Worm (Caenorhabditis elegans) whole organism, L3 larva: ENCODE measurements around the gene H06H21.8.

ENCODE experiments used
- R02D3.7 ChIP-seq: fragments of 150-350 bp; optimal IDR thresholded peaks from 2 replicates; lab custom pipeline; 2014; ENCODE audit warnings: missing biosample characterization, missing genetic modification characterization
- ZK546.5 ChIP-seq: sonication (generic microtip); optimal IDR thresholded peaks from 2 replicates; lab custom pipeline; 2017; ENCODE audit warnings: missing biosample characterization, missing genetic modification characterization
- aly-2 ChIP-seq: fragments of 150-350 bp; optimal IDR thresholded peaks from 2 replicates; lab custom pipeline; 2014; ENCODE audit warnings: missing biosample characterization, missing genetic modification characterization
- ceh-82 ChIP-seq: fragments of 150-350 bp; optimal IDR thresholded peaks from 2 replicates; lab custom pipeline; 2014; ENCODE audit warnings: missing biosample characterization, missing genetic modification characterization
- ceh-9 ChIP-seq: sonication (generic microtip); optimal IDR thresholded peaks from 2 replicates; lab custom pipeline; 2018; ENCODE audit warnings: missing biosample characterization, missing genetic modification characterization
- daf-12 ChIP-seq: fragments of 150-350 bp; optimal IDR thresholded peaks from 2 replicates; lab custom pipeline; 2014; ENCODE audit warnings: missing biosample characterization, missing genetic modification reagents, missing genetic modification characterization
- egl-5 ChIP-seq: fragments of 150-350 bp; optimal IDR thresholded peaks from 2 replicates; lab custom pipeline; 2017; ENCODE audit warnings: missing biosample characterization, missing genetic modification reagents, missing genetic modification characterization, inconsistent platforms
- elt-1 ChIP-seq: fragments of 150-350 bp; optimal IDR thresholded peaks from 2 replicates; lab custom pipeline; 2014; ENCODE audit warnings: missing biosample characterization, missing genetic modification characterization
- elt-2 ChIP-seq: sonication (generic microtip); optimal IDR thresholded peaks from 2 replicates; lab custom pipeline; 2016; ENCODE audit warnings: missing genetic modification reagents, mild to moderate bottlenecking, missing genetic modification characterization, missing compliant biosample characterization
- eor-1 ChIP-seq, 2 experiments: fragments of 150-350 bp; optimal IDR thresholded peaks; 2 replicates each; lab custom pipeline; 2014 to 2018; ENCODE audit warnings: missing biosample characterization in 2 of 2, missing genetic modification characterization in 2 of 2
- fkh-10 ChIP-seq: sonication (generic microtip); optimal IDR thresholded peaks from 2 replicates; lab custom pipeline; 2017; ENCODE audit warnings: missing biosample characterization, missing genetic modification reagents, missing genetic modification characterization
- fkh-2 ChIP-seq: fragments of 150-350 bp; optimal IDR thresholded peaks from 2 replicates; lab custom pipeline; 2014; ENCODE audit warnings: missing biosample characterization, missing genetic modification reagents, missing genetic modification characterization
- fos-1 ChIP-seq: fragments of 150-350 bp; optimal IDR thresholded peaks from 2 replicates; lab custom pipeline; 2014; ENCODE audit warnings: missing biosample characterization, missing genetic modification characterization
- hmg-11 ChIP-seq: sonication (generic microtip); optimal IDR thresholded peaks from 2 replicates; lab custom pipeline; 2016; ENCODE audit warnings: missing genetic modification characterization, missing compliant biosample characterization
- lin-15B ChIP-seq: fragments of 150-350 bp; optimal IDR thresholded peaks from 2 replicates; lab custom pipeline; 2014; ENCODE audit warnings: missing biosample characterization, missing genetic modification characterization
- lin-39 ChIP-seq: fragments of 150-350 bp; optimal IDR thresholded peaks from 2 replicates; lab custom pipeline; 2018; ENCODE audit warnings: missing biosample characterization, missing genetic modification reagents, missing genetic modification characterization
- mml-1 ChIP-seq: fragments of 150-350 bp; sonication (generic microtip); optimal IDR thresholded peaks from 3 replicates; lab custom pipeline; 2014; ENCODE audit warnings: missing biosample characterization, missing genetic modification characterization
- nfya-1 ChIP-seq: sonication (generic microtip); optimal IDR thresholded peaks from 2 replicates; lab custom pipeline; 2017; ENCODE audit warnings: missing genetic modification characterization, mild to moderate bottlenecking, missing compliant biosample characterization, antibody characterized with exemption, moderate library complexity; ENCODE audit not compliant: insufficient read depth
- nhr-12 ChIP-seq: fragments of 150-350 bp; optimal IDR thresholded peaks from 2 replicates; lab custom pipeline; 2014; ENCODE audit warnings: missing biosample characterization, missing genetic modification characterization
- nhr-23 ChIP-seq: fragments of 150-350 bp; optimal IDR thresholded peaks from 2 replicates; lab custom pipeline; 2014; ENCODE audit warnings: missing biosample characterization, missing genetic modification reagents, missing genetic modification characterization
- nhr-25 ChIP-seq: sonication (generic microtip); optimal IDR thresholded peaks from 2 replicates; lab custom pipeline; 2017; ENCODE audit warnings: missing biosample characterization, missing genetic modification characterization
- nhr-28 ChIP-seq: fragments of 150-350 bp; optimal IDR thresholded peaks from 2 replicates; lab custom pipeline; 2014; ENCODE audit warnings: missing biosample characterization, missing genetic modification characterization
- nhr-43 ChIP-seq: sonication (generic microtip); optimal IDR thresholded peaks from 2 replicates; lab custom pipeline; 2016; ENCODE audit warnings: mild to moderate bottlenecking, missing genetic modification characterization, missing compliant biosample characterization; ENCODE audit not compliant: poor library complexity, severe bottlenecking
- nhr-76 ChIP-seq: fragments of 150-350 bp; sonication (generic microtip); optimal IDR thresholded peaks from 5 replicates; lab custom pipeline; 2014; ENCODE audit warnings: missing biosample characterization, missing genetic modification characterization
- nhr-77 ChIP-seq: fragments of 150-350 bp; optimal IDR thresholded peaks from 2 replicates; lab custom pipeline; 2014; ENCODE audit warnings: missing biosample characterization, missing genetic modification characterization
- pha-4 ChIP-seq: fragments of 150-350 bp; optimal IDR thresholded peaks from 2 replicates; lab custom pipeline; 2014; ENCODE audit warnings: missing biosample characterization, missing genetic modification reagents, missing genetic modification characterization
- pqm-1 ChIP-seq: fragments of 150-350 bp; optimal IDR thresholded peaks from 2 replicates; lab custom pipeline; 2017; ENCODE audit warnings: missing biosample characterization, missing genetic modification characterization, inconsistent platforms
- skn-1 ChIP-seq: fragments of 150-350 bp; optimal IDR thresholded peaks from 2 replicates; lab custom pipeline; 2014; ENCODE audit warnings: missing biosample characterization, missing genetic modification characterization
- snpc-4 ChIP-seq: fragments of 150-350 bp; optimal IDR thresholded peaks from 2 replicates; lab custom pipeline; 2014; ENCODE audit warnings: missing biosample characterization, missing genetic modification characterization
- tbx-2 ChIP-seq: sonication (generic microtip); optimal IDR thresholded peaks from 2 replicates; lab custom pipeline; 2016; ENCODE audit warnings: mild to moderate bottlenecking, missing genetic modification characterization, missing compliant biosample characterization
- unc-39 ChIP-seq: sonication (generic microtip); optimal IDR thresholded peaks from 4 replicates; lab custom pipeline; 2017; ENCODE audit warnings: missing biosample characterization, missing genetic modification characterization
- unc-62 ChIP-seq: fragments of 150-350 bp; sonication (generic microtip); optimal IDR thresholded peaks from 4 replicates; lab custom pipeline; 2014; ENCODE audit warnings: missing biosample characterization, missing genetic modification reagents, missing genetic modification characterization
- zag-1 ChIP-seq: fragments of 150-350 bp; optimal IDR thresholded peaks from 2 replicates; lab custom pipeline; 2014; ENCODE audit warnings: missing biosample characterization, missing genetic modification characterization
- ztf-11 ChIP-seq: fragments of 150-350 bp; optimal IDR thresholded peaks from 2 replicates; lab custom pipeline; 2014; ENCODE audit warnings: missing biosample characterization, missing genetic modification characterization

The H06H21.8 gene

DNA sequence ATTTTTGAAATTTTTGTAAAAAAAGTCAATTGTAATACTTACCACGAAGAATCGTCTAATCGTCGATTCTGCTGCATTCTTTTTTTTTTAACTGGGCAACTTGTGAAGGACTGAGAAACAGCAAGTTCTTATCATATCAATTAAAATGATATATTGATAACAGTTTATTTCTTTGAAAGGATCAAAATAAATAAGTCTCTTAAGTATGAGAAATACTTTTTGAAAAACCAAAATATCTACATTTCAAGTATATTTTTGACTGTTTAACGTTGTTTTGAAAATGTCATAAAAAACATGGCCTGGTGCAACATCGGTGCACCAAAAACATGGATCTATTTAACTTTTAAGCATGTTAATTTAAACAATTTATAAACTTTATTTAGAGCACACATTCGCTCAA is 35.3 kb upstream of the H06H21.8 start, which contains the start of gene Y17G9A.2:
Gene Y17G9A.2 (minus strand): TSS at position 101 of the 400 bp plus-strand sequence.
- TF ChIP-seq pqm-1 (tag; lab: Kevin White, UChicago) (no peak), fos-1 (tag; lab: Kevin White, UChicago) (no peak), ceh-9 (tag; lab: Kevin White, UChicago) (no peak), egl-5 (tag; lab: Kevin White, UChicago) (no peak), ceh-82 (tag; lab: Kevin White, UChicago) (no peak), nfya-1 (tag; lab: Kevin White, UChicago) (no peak)

DNA sequence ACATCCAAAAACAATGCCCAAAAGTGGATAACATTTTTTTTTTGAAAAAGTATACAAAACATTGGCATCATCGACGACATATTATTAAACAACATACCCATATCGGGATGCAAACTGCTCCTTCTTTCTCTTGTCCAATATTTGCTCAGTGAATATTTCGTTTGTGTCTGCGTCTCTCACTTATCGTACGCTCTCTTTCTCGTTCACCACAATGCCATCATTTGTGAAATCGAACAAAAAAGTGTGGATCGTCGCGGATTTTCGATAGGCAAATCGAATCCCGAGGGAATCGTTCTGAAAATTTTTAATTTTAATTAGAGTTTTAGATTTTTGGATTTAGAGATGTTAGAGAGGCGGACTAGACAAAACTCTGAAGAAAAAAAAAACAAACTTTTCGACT is 25.9 kb upstream of the H06H21.8 start, which contains the start of gene tat-2:
Gene tat-2 (minus strand): TSS at position 101 of the 400 bp plus-strand sequence.
- TF ChIP-seq mml-1 (tag; lab: Kevin White, UChicago) (no peak), pha-4 (peak; percentile 58)

DNA sequence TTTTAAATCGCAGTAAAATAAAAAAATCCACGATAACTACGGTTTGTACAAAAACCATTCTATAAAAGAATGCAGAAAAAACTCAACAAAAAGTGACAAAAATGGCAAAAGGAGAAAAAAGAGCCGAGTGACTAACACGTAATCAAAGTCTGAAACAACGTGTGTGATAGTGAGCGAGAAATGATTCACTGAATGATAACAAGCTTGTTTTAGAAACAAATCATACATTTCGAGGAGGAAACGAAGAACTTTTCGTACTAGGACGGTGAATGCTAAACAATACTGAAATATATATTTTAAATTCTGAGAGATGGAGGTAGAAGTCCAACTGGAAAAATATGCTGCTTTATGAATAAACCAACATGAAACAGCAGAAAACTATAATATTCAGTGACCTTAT is 21.1 kb upstream of the H06H21.8 start:
- TF ChIP-seq unc-39 (no peak), zag-1 (tag; lab: Kevin White, UChicago) (no peak), ceh-9 (tag; lab: Kevin White, UChicago) (no peak), elt-2 (tag; lab: Kevin White, UChicago) (peak; percentile 61), pqm-1 (tag; lab: Kevin White, UChicago) (peak; percentile 65), hmg-11 (tag; lab: Kevin White, UChicago) (no peak), ztf-11 (no peak)

DNA sequence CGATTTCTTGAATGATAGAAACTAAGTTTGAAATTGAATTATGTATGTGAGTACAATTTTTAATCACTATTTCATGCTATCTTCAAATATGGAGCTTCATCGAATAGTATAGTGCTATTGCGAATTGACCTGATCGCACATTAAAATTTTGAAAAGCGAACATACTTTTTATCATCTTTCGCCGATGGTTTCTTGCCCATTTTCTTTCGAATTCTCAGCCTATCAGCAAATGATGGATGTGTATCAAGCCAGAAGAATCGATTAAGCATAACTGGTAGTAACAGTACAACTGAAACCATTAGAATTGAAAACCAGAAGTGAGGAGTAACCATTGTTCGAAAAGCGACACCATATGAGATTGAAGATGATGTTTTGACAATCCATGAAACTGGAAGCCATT is 8.7 kb upstream of the H06H21.8 start:
- no peak for TF ChIP-seq eor-1 (tag; optimal IDR thresholded peaks at IDR 0.05; lab: Kevin White, UChicago)
- TF ChIP-seq tbx-2 (tag; lab: Kevin White, UChicago), result no peak
- TF ChIP-seq, all 47 proteins: peak for 0

DNA sequence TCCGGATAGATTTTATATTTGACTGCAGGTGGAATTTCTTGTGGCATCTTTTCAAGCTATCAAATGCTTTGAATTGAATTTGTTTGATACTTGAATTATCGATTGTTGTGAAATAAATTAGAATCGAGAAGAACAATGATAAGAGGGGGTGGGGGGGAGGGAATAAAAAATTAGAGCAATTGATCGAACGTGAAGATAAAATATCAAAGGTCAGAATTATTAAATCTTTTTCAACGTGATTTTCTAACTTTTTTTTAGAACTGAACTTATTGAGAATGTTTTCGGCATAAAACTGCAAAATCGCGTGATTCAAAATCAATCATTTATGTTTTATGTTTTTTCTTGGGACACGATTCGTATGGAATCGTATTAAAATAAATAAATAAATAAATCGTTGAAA is 6.3 kb upstream of the H06H21.8 start, which contains the start of gene mpz-4:
Gene mpz-4 (minus strand): TSS at position 101 of the 400 bp plus-strand sequence.
- no peak for TF ChIP-seq nhr-28
- no peak for TF ChIP-seq pha-4

DNA sequence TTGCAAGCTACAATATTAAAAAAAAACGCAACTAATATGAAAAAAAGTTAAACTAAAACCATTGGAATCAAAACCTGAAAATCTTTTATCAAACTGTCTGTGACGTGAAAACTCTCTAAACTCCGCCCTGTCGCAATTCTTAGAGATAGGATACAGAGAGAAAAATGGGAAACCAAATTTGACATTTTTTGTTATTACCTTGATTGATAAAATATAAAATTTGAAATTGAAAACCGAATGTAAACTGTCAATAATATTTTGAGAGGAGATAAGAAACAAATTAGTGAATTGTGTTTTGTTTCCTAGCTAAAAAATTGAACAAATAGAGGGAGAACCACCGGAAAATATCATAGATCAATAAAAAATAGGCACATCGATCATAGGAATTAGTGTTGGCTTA is 912 bp upstream of the H06H21.8 start:
- TF ChIP-seq elt-2 (tag; lab: Kevin White, UChicago) (peak; percentile 69), nhr-43 (tag; lab: Kevin White, UChicago) (no peak), pqm-1 (tag; lab: Kevin White, UChicago) (peak; percentile 37)
- TF ChIP-seq, all 47 proteins: peak for 2

DNA sequence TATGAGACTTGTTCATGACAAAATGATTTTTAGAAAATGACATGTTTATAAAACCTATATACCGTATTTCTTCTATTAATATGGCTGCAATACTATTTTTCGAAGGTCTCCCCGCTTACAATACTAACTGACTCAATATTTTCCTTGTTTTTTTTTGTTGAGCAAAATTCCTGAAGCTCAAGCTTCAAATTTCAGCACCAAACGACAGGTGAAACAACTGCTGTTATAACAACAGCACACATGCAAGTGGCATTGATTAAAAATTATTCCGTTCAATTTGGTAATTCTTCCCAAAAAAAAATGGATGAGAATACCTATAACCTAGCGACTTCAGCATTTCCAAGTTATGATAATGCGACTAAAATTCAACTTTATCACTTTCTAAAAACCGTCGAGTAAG is 6.7 kb downstream of the H06H21.8 start, which contains the start of gene srw-94:
Gene srw-94 (plus strand): TSS at position 301 of the 400 bp plus-strand sequence.
- TF ChIP-seq nhr-28 (no peak), fkh-2 (no peak), ztf-11 (no peak), daf-12 (tag; lab: Kevin White, UChicago) (no peak)

DNA sequence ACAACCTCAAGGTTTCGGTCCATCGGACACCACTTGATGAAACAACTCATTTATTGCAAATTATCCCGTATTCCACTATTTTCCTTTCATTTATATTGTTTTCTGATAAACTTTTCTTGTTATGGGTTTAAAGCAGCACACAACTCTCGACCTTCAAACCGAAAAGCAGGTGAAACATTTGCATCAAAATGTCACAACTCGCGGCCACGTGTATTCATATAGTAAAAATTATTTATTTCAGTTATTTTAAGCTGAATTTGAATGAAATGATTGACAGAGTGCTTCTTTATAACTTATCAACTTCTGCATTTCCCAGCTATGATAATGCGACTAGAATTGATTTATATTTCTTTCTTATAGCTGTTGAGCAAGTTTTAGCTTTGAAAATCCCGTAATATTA is 9.1 kb downstream of the H06H21.8 start, which contains the start of gene srw-95:
Gene srw-95 (plus strand): TSS at position 213 of the 400 bp plus-strand sequence.
- no peak for TF ChIP-seq unc-62 (GFP tag; lab: Kevin White, UChicago)
- no peak for TF ChIP-seq fkh-10
- TF ChIP-seq pha-4, result no peak

DNA sequence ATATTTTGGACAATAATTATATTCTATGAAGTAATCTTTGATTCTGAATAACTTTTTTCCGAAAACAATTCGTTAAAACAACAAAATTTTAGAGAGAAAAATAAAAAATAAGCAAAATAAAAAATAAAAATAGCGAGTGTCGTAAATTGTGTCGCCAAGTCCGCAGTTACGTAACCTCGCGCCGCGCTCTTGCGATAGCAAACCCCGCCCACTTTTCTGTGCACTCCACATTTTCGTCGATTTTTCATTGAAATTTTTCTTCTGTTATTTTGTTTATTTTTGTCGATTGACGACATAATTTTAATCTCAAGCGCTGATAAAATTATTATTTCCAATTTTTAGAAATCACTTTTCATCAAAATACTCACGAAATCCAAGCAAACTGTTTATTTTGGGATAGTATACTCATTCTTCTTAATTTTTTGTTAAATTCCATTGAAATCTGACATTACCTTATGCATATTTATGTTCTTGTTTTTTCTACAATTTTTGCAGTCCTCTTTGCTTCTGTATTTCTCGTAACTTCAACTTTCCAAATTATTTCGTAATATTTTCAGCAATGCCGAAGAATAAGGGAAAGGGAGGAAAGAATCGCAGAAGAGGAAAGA is 10.4 kb downstream of the H06H21.8 start, which contains the start of gene eif-1.A:
Gene eif-1.A (plus strand): TSS at position 558 of the 608 bp plus-strand sequence.
- TF ChIP-seq nhr-77 (tag; lab: Kevin White, UChicago), result no peak
- TF ChIP-seq nhr-76 (tag; lab: Kevin White, UChicago), result no peak
- TF ChIP-seq lin-15B (tag; lab: Kevin White, UChicago), result peak; percentile 74
- TF ChIP-seq fkh-10, result no peak
- TF ChIP-seq elt-1 (tag; lab: Kevin White, UChicago), result no peak
- TF ChIP-seq nhr-12 (tag; lab: Kevin White, UChicago), result no peak
- no peak for TF ChIP-seq aly-2 (tag; lab: Kevin White, UChicago)
- no peak for TF ChIP-seq ZK546.5
- peak; percentile 39 for TF ChIP-seq R02D3.7 (tag; lab: Kevin White, UChicago)
- TF ChIP-seq nhr-23 (tag; lab: Kevin White, UChicago), result peak; percentile 63
- TF ChIP-seq hmg-11 (tag; lab: Kevin White, UChicago), result peak; percentile 77
- peak; percentile 27 for TF ChIP-seq nhr-43 (tag; lab: Kevin White, UChicago)
- TF ChIP-seq elt-2 (tag; lab: Kevin White, UChicago), result peak; percentile 11
- TF ChIP-seq nfya-1 (tag; lab: Kevin White, UChicago), result peak; percentile 77
- TF ChIP-seq pqm-1 (tag; lab: Kevin White, UChicago), result peak; percentile 8
- no peak for TF ChIP-seq ztf-11
- TF ChIP-seq nhr-25 (tag; lab: Kevin White, UChicago), result no peak
- TF ChIP-seq skn-1 (tag; lab: Kevin White, UChicago), result no peak
- peak; percentile 72 for TF ChIP-seq lin-39 (tag; lab: Kevin White, UChicago)
- peak; percentile 79 for TF ChIP-seq snpc-4
